Fruit fly (Drosophila melanogaster) whole organism, adult: ENCODE data around the gene stac.
A peak's percentile ranks its signal among the peaks of the same experiment; 100 is the strongest.

Source experiments
- CG11617 ChIP-seq: fragments of 200-800 bp; sonication (Bioruptor generic); optimal IDR thresholded peaks from 2 replicates; lab custom pipeline; 2017; ENCODE audit warnings: mild to moderate bottlenecking, missing biosample characterization, missing genetic modification reagents, missing genetic modification characterization
- CG12768 ChIP-seq: fragments of 200-800 bp; sonication (Bioruptor generic); optimal IDR thresholded peaks from 2 replicates; lab custom pipeline; 2017; ENCODE audit warnings: missing biosample characterization, missing genetic modification characterization, mild to moderate bottlenecking, moderate library complexity, missing genetic modification reagents
- CG14711 ChIP-seq: fragments of 200-800 bp; sonication (Bioruptor generic); optimal IDR thresholded peaks from 2 replicates; lab custom pipeline; 2018; ENCODE audit warnings: missing biosample characterization, mild to moderate bottlenecking, missing genetic modification characterization, moderate library complexity
- CG1620 ChIP-seq: fragments of 200-800 bp; sonication (Bioruptor generic); optimal IDR thresholded peaks from 2 replicates; lab custom pipeline; 2016; ENCODE audit warnings: missing biosample characterization, missing genetic modification characterization
- CG33017 ChIP-seq: fragments of 200-800 bp; sonication (Bioruptor generic); optimal IDR thresholded peaks from 2 replicates; lab custom pipeline; 2018; ENCODE audit warnings: missing biosample characterization, mild to moderate bottlenecking, missing genetic modification characterization, moderate library complexity
- CG5204 ChIP-seq: fragments of 200-800 bp; sonication (Bioruptor generic); optimal IDR thresholded peaks from 2 replicates; lab custom pipeline; 2016; ENCODE audit warnings: missing biosample characterization, missing genetic modification characterization
- CG7045 ChIP-seq: fragments of 200-800 bp; sonication (Bioruptor generic); optimal IDR thresholded peaks from 2 replicates; lab custom pipeline; 2017; ENCODE audit warnings: missing biosample characterization, mild to moderate bottlenecking, missing genetic modification characterization
- CG7101 ChIP-seq: fragments of 200-800 bp; sonication (Bioruptor generic); optimal IDR thresholded peaks from 2 replicates; lab custom pipeline; 2018; ENCODE audit warnings: missing biosample characterization, mild to moderate bottlenecking, missing genetic modification characterization, moderate library complexity
- Clk ChIP-seq: fragments of 200-800 bp; sonication (Bioruptor generic); optimal IDR thresholded peaks from 2 replicates; lab custom pipeline; 2017; ENCODE audit warnings: missing biosample characterization, missing genetic modification characterization
- Crg-1 ChIP-seq: fragments of 200-800 bp; sonication (Bioruptor generic); optimal IDR thresholded peaks from 2 replicates; lab custom pipeline; 2016; ENCODE audit warnings: missing biosample characterization, missing genetic modification characterization
- Hr96 ChIP-seq: fragments of 200-800 bp; sonication (Bioruptor generic); optimal IDR thresholded peaks from 2 replicates; lab custom pipeline; 2016; ENCODE audit warnings: missing biosample characterization, missing genetic modification characterization
- Mnt ChIP-seq: fragments of 200-800 bp; sonication (Bioruptor generic); optimal IDR thresholded peaks from 2 replicates; lab custom pipeline; 2016; ENCODE audit warnings: missing biosample characterization, mild to moderate bottlenecking, missing genetic modification characterization
- bab1 ChIP-seq: fragments of 200-800 bp; sonication (Bioruptor generic); optimal IDR thresholded peaks from 3 replicates; lab custom pipeline; 2019; ENCODE audit warnings: missing biosample characterization, mild to moderate bottlenecking, missing genetic modification characterization, moderate library complexity
- cic ChIP-seq: fragments of 200-800 bp; sonication (Bioruptor generic); optimal IDR thresholded peaks from 2 replicates; lab custom pipeline; 2017; ENCODE audit warnings: missing biosample characterization, mild to moderate bottlenecking, missing genetic modification characterization, moderate library complexity
- cnc ChIP-seq, 2 experiments: fragments of >200 bp; optimal IDR thresholded peaks; 2 replicates each; lab custom pipeline; 2017
- kay ChIP-seq: fragments of 200-800 bp; sonication (Bioruptor generic); peaks from one replicate; lab custom pipeline; 2016; ENCODE audit warnings: missing biosample characterization, missing genetic modification characterization, borderline replicate concordance
- ovo ChIP-seq: fragments of 200-800 bp; sonication (Bioruptor generic); optimal IDR thresholded peaks from 2 replicates; lab custom pipeline; 2016; ENCODE audit warnings: missing biosample characterization, missing genetic modification characterization
- pad ChIP-seq: fragments of 200-800 bp; sonication (Bioruptor generic); optimal IDR thresholded peaks from 3 replicates; lab custom pipeline; 2017; ENCODE audit warnings: missing biosample characterization, missing genetic modification characterization, mild to moderate bottlenecking, moderate library complexity, missing genetic modification reagents
- tj ChIP-seq: fragments of 200-800 bp; sonication (Bioruptor generic); optimal IDR thresholded peaks from 3 replicates; lab custom pipeline; 2017; ENCODE audit warnings: missing biosample characterization, mild to moderate bottlenecking, missing genetic modification characterization, moderate library complexity
- toe ChIP-seq: fragments of 200-800 bp; sonication (Bioruptor generic); optimal IDR thresholded peaks from 2 replicates; lab custom pipeline; 2016; ENCODE audit warnings: missing biosample characterization, missing genetic modification characterization

stac gene

DNA sequence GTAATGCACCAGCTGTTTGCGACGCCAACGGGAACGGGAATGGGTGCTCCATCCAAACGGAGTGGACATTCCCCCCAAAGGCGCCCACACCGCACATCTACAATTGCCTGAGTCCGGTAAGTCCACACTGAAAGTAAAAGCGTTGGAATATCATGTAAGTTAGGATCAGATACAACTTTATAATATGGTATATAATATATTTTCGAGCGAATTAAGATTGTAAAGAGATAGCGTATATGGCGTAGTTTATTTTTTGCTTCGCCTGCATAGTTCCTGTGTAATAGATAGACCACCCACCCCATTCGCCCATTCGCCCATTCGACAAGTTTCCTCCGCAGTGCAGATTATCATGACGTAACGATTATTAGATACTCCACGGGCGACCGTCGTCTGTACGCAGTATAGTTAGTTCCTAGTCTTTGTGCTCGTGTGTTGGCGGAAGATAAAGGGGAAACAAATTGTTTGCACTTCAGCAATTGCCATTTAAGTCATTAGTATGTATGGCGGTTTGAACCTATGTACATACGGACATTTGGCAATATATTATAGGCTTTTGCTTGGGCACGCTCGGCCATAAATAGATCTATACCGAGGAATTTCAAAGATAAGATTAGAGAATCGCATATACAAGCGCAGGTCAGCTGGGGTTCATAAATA, 4.5 kb upstream of the stac start:
- TF ChIP-seq toe (GFP tag; lab: Kevin White, UChicago): no peak
- no peak for TF ChIP-seq CG12768
- TF ChIP-seq Mnt (GFP tag; lab: Kevin White, UChicago): peak; percentile 43
- peak; percentile 9 for TF ChIP-seq tj
- TF ChIP-seq CG7045 (GFP tag; lab: Kevin White, UChicago): no peak
- no peak for TF ChIP-seq CG7101
- no peak for TF ChIP-seq cnc (optimal IDR thresholded peaks at IDR 0.05; lab: Kevin White, UChicago)
- peak; percentile 92 for TF ChIP-seq kay (GFP tag; lab: Kevin White, UChicago)
- TF ChIP-seq cic (GFP tag; lab: Kevin White, UChicago): peak; percentile 78
- no peak for TF ChIP-seq CG1620 (GFP tag; lab: Kevin White, UChicago)

- no peak for TF ChIP-seq CG5204
- no peak for TF ChIP-seq cnc (optimal IDR thresholded peaks at IDR 0.05; lab: Kevin White, UChicago)
- TF ChIP-seq CG12768: no peak
- TF ChIP-seq kay (GFP tag; lab: Kevin White, UChicago): peak; percentile 88
- peak; percentile 32 for TF ChIP-seq pad
- TF ChIP-seq CG11617: peak; percentile 23
- TF ChIP-seq cic (GFP tag; lab: Kevin White, UChicago): no peak
- TF ChIP-seq ovo (GFP tag; lab: Kevin White, UChicago): no peak
- peak; percentile 64 for TF ChIP-seq bab1 (GFP tag; lab: Kevin White, UChicago)
- peak; percentile 43 for TF ChIP-seq CG14711
- TF ChIP-seq Mnt (GFP tag; lab: Kevin White, UChicago): peak; percentile 42
- TF ChIP-seq Hr96 (GFP tag; lab: Kevin White, UChicago): no peak
- peak; percentile 15 for TF ChIP-seq CG7101
- no peak for TF ChIP-seq CG33017 (tag; lab: Kevin White, UChicago)
- peak; percentile 7 for TF ChIP-seq Clk (GFP tag; lab: Kevin White, UChicago)
- peak; percentile 38 for TF ChIP-seq Crg-1 (GFP tag; lab: Kevin White, UChicago)
- TF ChIP-seq CG1620 (GFP tag; lab: Kevin White, UChicago): peak; percentile 1
- TF ChIP-seq CG7045 (GFP tag; lab: Kevin White, UChicago): no peak
- TF ChIP-seq toe (GFP tag; lab: Kevin White, UChicago): peak; percentile 52
- TF ChIP-seq tj: peak; percentile 1
Observed at dm6 chr3R:25054451-25055188, 1.5 kb upstream of the stac start, which contains the start of gene CG31109. Gene CG31109 (minus strand): TSS chr3R:25054653.

- TF ChIP-seq bab1 (GFP tag; lab: Kevin White, UChicago): no peak
- TF ChIP-seq CG12768: peak; percentile 8
- TF ChIP-seq kay (GFP tag; lab: Kevin White, UChicago): peak; percentile 86
- TF ChIP-seq cic (GFP tag; lab: Kevin White, UChicago): peak; percentile 56
- peak; percentile 86 for TF ChIP-seq ovo (GFP tag; lab: Kevin White, UChicago)
- TF ChIP-seq CG33017 (tag; lab: Kevin White, UChicago): no peak
- TF ChIP-seq pad: peak; percentile 93
Observed at dm6 chr3R:25056488-25057157, 537 bp downstream of the stac start.

- no peak for TF ChIP-seq cic (GFP tag; lab: Kevin White, UChicago)
- peak; percentile 7 for TF ChIP-seq kay (GFP tag; lab: Kevin White, UChicago)
- TF ChIP-seq ovo (GFP tag; lab: Kevin White, UChicago): no peak
- TF ChIP-seq CG14711: no peak
- no peak for TF ChIP-seq CG7045 (GFP tag; lab: Kevin White, UChicago)
Observed at dm6 chr3R:25060462-25060861, 4.4 kb downstream of the stac start.

- no peak for TF ChIP-seq toe (GFP tag; lab: Kevin White, UChicago)
- peak; percentile 18 for TF ChIP-seq CG14711
Observed at dm6 chr3R:25064907-25065841, 9.1 kb downstream of the stac start, which contains the start of the genes veli and PQBP1. Gene veli (minus strand): TSS chr3R:25065591. Gene PQBP1 (plus strand): TSS chr3R:25065791.

DNA sequence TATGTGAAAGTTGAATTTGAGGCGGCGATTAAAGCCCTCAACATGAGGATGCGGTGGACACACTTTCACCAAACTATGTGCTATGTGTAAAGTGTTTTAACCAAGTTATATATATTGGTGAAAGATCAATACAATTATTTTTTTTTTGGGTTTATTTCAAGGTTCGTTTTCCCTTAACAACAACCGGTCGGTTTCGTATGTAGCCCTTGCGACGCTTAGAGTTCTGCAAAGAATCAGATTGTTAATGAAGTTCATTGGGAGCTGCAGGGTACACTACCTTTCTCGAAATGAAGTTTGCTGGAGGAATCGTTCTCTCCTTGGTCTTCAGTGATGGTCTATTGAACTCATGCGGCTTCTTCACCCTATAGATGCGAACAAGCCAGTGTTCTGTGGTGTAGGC, 10.8 kb downstream of the stac start:
- TF ChIP-seq bab1 (GFP tag; lab: Kevin White, UChicago): no peak
- no peak for TF ChIP-seq CG33017 (tag; lab: Kevin White, UChicago)
- no peak for TF ChIP-seq Mnt (GFP tag; lab: Kevin White, UChicago)
